Fruit fly (Drosophila melanogaster): Measurements from ENCODE around the gene Tom70.

The Tom70 gene

DNA sequence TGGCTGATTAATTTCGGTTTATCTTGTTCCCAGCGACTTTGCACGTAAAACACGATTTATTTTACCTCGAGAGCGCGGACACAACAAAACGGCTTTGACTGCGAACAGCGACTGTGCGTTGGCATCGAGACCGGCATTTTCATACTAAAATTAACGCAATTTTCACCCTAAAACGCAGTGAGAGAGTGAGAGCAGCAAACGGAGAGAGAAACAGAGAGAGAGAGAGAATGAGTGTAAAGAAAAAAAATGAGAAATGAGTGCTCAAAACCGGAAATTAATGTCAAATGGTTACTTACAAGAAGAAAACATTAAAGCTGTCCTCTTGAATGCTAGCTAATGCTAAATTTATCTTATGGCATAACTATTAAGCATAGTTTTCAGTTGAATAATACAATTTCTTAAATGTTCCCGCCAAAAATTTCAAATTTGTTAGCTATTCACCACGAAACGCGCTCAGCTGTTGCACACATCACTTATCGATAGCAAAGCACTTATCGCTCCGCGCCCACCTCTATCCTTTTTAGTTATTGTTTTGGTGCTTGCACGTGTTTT lies 17.6 kb upstream of the Tom70 start, which contains the start of the genes JhI-21, RpL7-like and CG34164:
TSS of gene JhI-21 (minus strand) at position 206 of the 552 bp plus-strand sequence.
TSS of gene RpL7-like (plus strand) at position 490 of the 552 bp plus-strand sequence.
TSS of gene CG34164 (plus strand) at position 512 of the 552 bp plus-strand sequence.
- TF ChIP-seq h (GFP tag; optimal IDR thresholded peaks at IDR 0.05), result peak; percentile 7
- peak; percentile 75 to 89 for TF ChIP-seq dl (GFP tag; optimal IDR thresholded peaks at IDR 0.05; ENCODE audit: insufficient read depth in 1 of 2, partially characterized antibody in 2 of 2)
- peak; percentile 12 for TF ChIP-seq Myc (optimal IDR thresholded peaks at IDR 0.05)
- peak; percentile 47 for TF ChIP-seq Sp1 (GFP tag; optimal IDR thresholded peaks at IDR 0.05)
- peak in 1 of 2 experiments; percentile 6 for TF ChIP-seq foxo (GFP tag; optimal IDR thresholded peaks at IDR 0.05)
- no peak for TF ChIP-seq sv (GFP tag; optimal IDR thresholded peaks at IDR 0.05)
- no peak for TF ChIP-seq Hr78 (GFP tag; optimal IDR thresholded peaks at IDR 0.05)
- peak; percentile 96 for TF ChIP-seq Dif (GFP tag; optimal IDR thresholded peaks at IDR 0.05; ENCODE audit: partially characterized antibody)
- peak; percentile 72 for TF ChIP-seq Vsx2 (GFP tag; optimal IDR thresholded peaks at IDR 0.05; ENCODE audit: partially characterized antibody)

DNA sequence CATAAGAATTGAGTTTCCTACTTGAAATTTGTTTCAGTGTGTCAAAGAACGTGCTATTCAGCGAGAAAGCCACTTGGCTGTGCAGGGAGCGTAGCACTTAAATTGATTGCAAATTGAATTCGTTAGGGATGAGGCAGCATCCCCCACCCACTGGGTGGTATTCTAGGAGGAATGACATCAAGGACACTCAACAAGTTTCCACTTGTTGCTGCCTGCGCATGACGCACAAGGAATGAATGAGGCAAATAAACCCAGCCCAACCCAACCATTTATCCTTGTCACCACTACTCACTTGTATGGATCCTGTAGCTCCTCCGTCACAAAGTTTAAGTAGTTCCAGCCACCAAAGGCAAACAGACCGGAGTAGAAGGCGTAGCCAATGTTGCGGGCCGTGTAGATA lies 15.1 kb upstream of the Tom70 start:
- no peak for TF ChIP-seq rgr (GFP tag; optimal IDR thresholded peaks at IDR 0.05)
- TF ChIP-seq Mio (GFP tag; optimal IDR thresholded peaks at IDR 0.05), result no peak
- TF ChIP-seq Hr78 (GFP tag; optimal IDR thresholded peaks at IDR 0.05), result no peak
- TF ChIP-seq GATAd (GFP tag; optimal IDR thresholded peaks at IDR 0.05), result no peak
- no peak for TF ChIP-seq pan (optimal IDR thresholded peaks at IDR 0.05)
- no peak for TF ChIP-seq Hr83 (GFP tag; optimal IDR thresholded peaks at IDR 0.05; ENCODE audit: poor library complexity, severe bottlenecking)
- TF ChIP-seq dsf (GFP tag; optimal IDR thresholded peaks at IDR 0.05; ENCODE audit: borderline replicate concordance), result no peak
- no peak for TF ChIP-seq Dfd (GFP tag; optimal IDR thresholded peaks at IDR 0.05)
- no peak for TF ChIP-seq CrebA (GFP tag; optimal IDR thresholded peaks at IDR 0.05; ENCODE audit: borderline replicate concordance)
- no peak for TF ChIP-seq OdsH (GFP tag; optimal IDR thresholded peaks at IDR 0.05)

DNA sequence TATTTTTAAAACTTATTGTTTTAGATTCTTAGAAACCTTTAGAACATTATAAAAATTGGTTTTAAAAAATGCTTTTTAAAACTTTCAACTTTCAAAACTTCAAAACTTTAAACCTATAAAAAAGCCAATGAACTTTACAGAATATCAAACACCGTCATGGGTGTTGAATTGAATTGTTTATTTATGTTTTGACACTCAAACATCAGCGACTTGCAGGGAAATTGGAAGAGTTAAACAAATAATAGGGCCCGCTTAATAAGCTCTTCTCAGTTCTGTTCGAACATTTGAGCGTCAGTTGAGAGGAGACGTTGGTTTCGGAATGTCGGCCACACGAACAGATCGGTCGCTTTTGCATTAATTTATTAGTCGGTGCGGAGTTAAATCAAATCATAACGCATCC lies 10.8 kb upstream of the Tom70 start, which contains the start of gene PLCXD:
TSS of gene PLCXD (plus strand) at position 286 of the 400 bp plus-strand sequence.
- TF ChIP-seq Jra (GFP tag; optimal IDR thresholded peaks at IDR 0.05) (no peak), Sp1 (GFP tag; optimal IDR thresholded peaks at IDR 0.05) (no peak), Abd-B (GFP tag; optimal IDR thresholded peaks at IDR 0.05) (no peak), CG32264 (GFP tag; optimal IDR thresholded peaks at IDR 0.05) (no peak), Vsx2 (GFP tag; optimal IDR thresholded peaks at IDR 0.05; ENCODE audit: partially characterized antibody) (no peak), Dif (GFP tag; optimal IDR thresholded peaks at IDR 0.05; ENCODE audit: partially characterized antibody) (no peak), br (GFP tag; optimal IDR thresholded peaks at IDR 0.05) (no peak), usp (GFP tag; optimal IDR thresholded peaks at IDR 0.05) (no peak), fru (GFP tag; optimal IDR thresholded peaks at IDR 0.05) (no peak), Mio (GFP tag; optimal IDR thresholded peaks at IDR 0.05) (no peak), GATAd (GFP tag; optimal IDR thresholded peaks at IDR 0.05) (no peak), jim (GFP tag; optimal IDR thresholded peaks at IDR 0.05) (no peak), tai (GFP tag; optimal IDR thresholded peaks at IDR 0.05) (no peak), foxo (GFP tag; optimal IDR thresholded peaks at IDR 0.05) (no peak), brk (GFP tag; optimal IDR thresholded peaks at IDR 0.05) (no peak), dmrt93B (GFP tag; optimal IDR thresholded peaks at IDR 0.05) (no peak), Hr78 (GFP tag; optimal IDR thresholded peaks at IDR 0.05) (no peak)

DNA sequence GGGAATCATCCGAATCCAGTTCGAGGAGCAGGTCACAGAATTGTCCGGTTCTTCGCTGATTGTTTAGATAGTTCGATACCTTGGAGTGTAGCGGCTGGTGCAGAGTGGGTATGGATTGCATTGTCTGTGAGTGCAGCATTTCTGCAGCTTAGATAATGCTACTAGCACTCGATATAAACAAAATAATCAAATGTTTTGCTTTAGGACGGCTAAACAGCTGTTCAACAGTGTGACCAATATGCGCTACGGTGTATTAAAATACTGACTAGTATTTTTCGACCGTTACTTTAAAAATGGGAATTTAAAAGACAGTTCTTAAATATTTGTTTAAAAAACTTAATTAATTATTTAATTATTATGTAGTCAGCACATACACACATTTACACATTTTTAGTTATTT lies 10.4 kb upstream of the Tom70 start, which contains the start of gene Plzf:
TSS of gene Plzf (minus strand) at position 196 of the 400 bp plus-strand sequence.
- TF ChIP-seq br (GFP tag; optimal IDR thresholded peaks at IDR 0.05) (no peak), pan (optimal IDR thresholded peaks at IDR 0.05) (no peak), N (GFP tag; optimal IDR thresholded peaks at IDR 0.05) (no peak), Mio (GFP tag; optimal IDR thresholded peaks at IDR 0.05) (no peak), Jra (GFP tag; optimal IDR thresholded peaks at IDR 0.05) (no peak), Hnf4 (GFP tag; optimal IDR thresholded peaks at IDR 0.05) (no peak), CrebA (GFP tag; optimal IDR thresholded peaks at IDR 0.05; ENCODE audit: borderline replicate concordance) (no peak), Rel (GFP tag; optimal IDR thresholded peaks at IDR 0.05) (no peak), Rel (tag; optimal IDR thresholded peaks at IDR 0.05) (no peak), CG9705 (GFP tag; optimal IDR thresholded peaks at IDR 0.05) (no peak), rgr (GFP tag; optimal IDR thresholded peaks at IDR 0.05) (no peak), dl (GFP tag; optimal IDR thresholded peaks at IDR 0.05; ENCODE audit: insufficient read depth in 1 of 2, partially characterized antibody in 2 of 2) (no peak), psq (GFP tag; optimal IDR thresholded peaks at IDR 0.05) (no peak), Hr78 (GFP tag; optimal IDR thresholded peaks at IDR 0.05) (no peak), ey (GFP tag; optimal IDR thresholded peaks at IDR 0.05) (no peak), sv (GFP tag; optimal IDR thresholded peaks at IDR 0.05) (no peak), Myc (optimal IDR thresholded peaks at IDR 0.05) (no peak), woc (GFP tag; optimal IDR thresholded peaks at IDR 0.05) (no peak), Hr83 (GFP tag; optimal IDR thresholded peaks at IDR 0.05; ENCODE audit: poor library complexity, severe bottlenecking) (no peak), lola (GFP tag; optimal IDR thresholded peaks at IDR 0.05) (no peak)

All from whole organism, wandering third instar larva.